Worm (Caenorhabditis elegans): Measurements from ENCODE around the gene sel-10.

- TF ChIP-seq fkh-10 (GFP tag; optimal IDR thresholded peaks at IDR 0.05) (no peak), Y116A8C.19 (tag; optimal IDR thresholded peaks at IDR 0.05; ENCODE audit: borderline replicate concordance) (no peak), nhr-12 (tag; optimal IDR thresholded peaks at IDR 0.05) (no peak), nhr-11 (tag; optimal IDR thresholded peaks at IDR 0.05) (no peak), alr-1 (tag; optimal IDR thresholded peaks at IDR 0.05; ENCODE audit: borderline replicate concordance) (no peak), fkh-4 (tag; optimal IDR thresholded peaks at IDR 0.05; ENCODE audit: borderline replicate concordance) (no peak), elt-3 (tag; optimal IDR thresholded peaks at IDR 0.05) (no peak), ceh-63 (GFP tag; optimal IDR thresholded peaks at IDR 0.05) (no peak), ceh-82 (tag; optimal IDR thresholded peaks at IDR 0.05) (no peak), lin-39 (tag; optimal IDR thresholded peaks at IDR 0.05) (no peak)
Measured at ce11 chrV:13866353-13866752, 47.2 kb downstream of the sel-10 start, which contains the start of gene nhr-175.
